Fruit fly (Drosophila melanogaster): ENCODE measurements around the gene lark.

lark gene

dm6 chr3L:7370231-7370882, 31.3 kb downstream of the lark start:
- TF ChIP-seq h (optimal IDR thresholded peaks at IDR 0.05), result no peak
- TF ChIP-seq insv (optimal IDR thresholded peaks at IDR 0.05), result no peak
- TF ChIP-seq Sin3A (optimal IDR thresholded peaks at IDR 0.05), result no peak
- no peak for TF ChIP-seq ttk (optimal IDR thresholded peaks at IDR 0.05)
- TF ChIP-seq Myc (optimal IDR thresholded peaks at IDR 0.05), result no peak
- TF ChIP-seq psq (optimal IDR thresholded peaks at IDR 0.05), result no peak

- TF ChIP-seq insv (optimal IDR thresholded peaks at IDR 0.05) (no peak), psq (optimal IDR thresholded peaks at IDR 0.05) (no peak), Myc (optimal IDR thresholded peaks at IDR 0.05) (no peak), h (optimal IDR thresholded peaks at IDR 0.05) (no peak), Sin3A (optimal IDR thresholded peaks at IDR 0.05) (no peak), ttk (optimal IDR thresholded peaks at IDR 0.05) (no peak)
Measured at dm6 chr3L:7371290-7371689, 32.2 kb downstream of the lark start.

dm6 chr3L:7376151-7376550, 37.1 kb downstream of the lark start:
- TF ChIP-seq Myc (optimal IDR thresholded peaks at IDR 0.05) (no peak), ttk (optimal IDR thresholded peaks at IDR 0.05) (no peak)

dm6 chr3L:7376830-7377229, 37.8 kb downstream of the lark start:
- TF ChIP-seq Myc (optimal IDR thresholded peaks at IDR 0.05) (no peak), ttk (optimal IDR thresholded peaks at IDR 0.05) (no peak), insv (optimal IDR thresholded peaks at IDR 0.05) (no peak), psq (optimal IDR thresholded peaks at IDR 0.05) (no peak), h (optimal IDR thresholded peaks at IDR 0.05) (no peak), Sin3A (optimal IDR thresholded peaks at IDR 0.05) (no peak)

dm6 chr3L:7380395-7380794, 41.3 kb downstream of the lark start:
- no peak for TF ChIP-seq h (optimal IDR thresholded peaks at IDR 0.05)

dm6 chr3L:7381359-7381976, 42.4 kb downstream of the lark start, which contains the start of the genes SMSr and smid:
Gene SMSr, minus strand, starts transcription at chr3L:7381474.
Gene smid, plus strand, starts transcription at chr3L:7381614.
- TF ChIP-seq h (optimal IDR thresholded peaks at IDR 0.05) (no peak), insv (optimal IDR thresholded peaks at IDR 0.05) (no peak)

dm6 chr3L:7387814-7388213, 48.7 kb downstream of the lark start, which contains the start of gene CG8564:
Gene CG8564, minus strand, starts transcription at chr3L:7387914.
- TF ChIP-seq psq (optimal IDR thresholded peaks at IDR 0.05), result no peak
- no peak for TF ChIP-seq Myc (optimal IDR thresholded peaks at IDR 0.05)
- TF ChIP-seq insv (optimal IDR thresholded peaks at IDR 0.05), result no peak
- no peak for TF ChIP-seq Sin3A (optimal IDR thresholded peaks at IDR 0.05)

dm6 chr3L:7390004-7390403, 50.9 kb downstream of the lark start:
- TF ChIP-seq insv (optimal IDR thresholded peaks at IDR 0.05) (no peak), Myc (optimal IDR thresholded peaks at IDR 0.05) (no peak), h (optimal IDR thresholded peaks at IDR 0.05) (no peak), Sin3A (optimal IDR thresholded peaks at IDR 0.05) (no peak), ttk (optimal IDR thresholded peaks at IDR 0.05) (no peak), psq (optimal IDR thresholded peaks at IDR 0.05) (no peak)

dm6 chr3L:7390442-7390841, 51.4 kb downstream of the lark start, which contains the start of gene CG8563:
Gene CG8563, plus strand, starts transcription at chr3L:7390742.
- TF ChIP-seq Myc (optimal IDR thresholded peaks at IDR 0.05), result no peak
- TF ChIP-seq psq (optimal IDR thresholded peaks at IDR 0.05), result no peak
- no peak for TF ChIP-seq h (optimal IDR thresholded peaks at IDR 0.05)
- TF ChIP-seq insv (optimal IDR thresholded peaks at IDR 0.05), result no peak
- TF ChIP-seq ttk (optimal IDR thresholded peaks at IDR 0.05), result no peak
- TF ChIP-seq Sin3A (optimal IDR thresholded peaks at IDR 0.05), result no peak

Data from Kc167 (cell line).